Worm (Caenorhabditis elegans): ENCODE results near the gene rpl-7A.

rpl-7A gene

ce11 chrIV:4390438-4390894, at the start of gene rpl-7A, which contains the start of gene set-21:
Gene rpl-7A, minus strand, starts transcription at chrIV:4390590.
Gene set-21, plus strand, starts transcription at chrIV:4390844.
- TF ChIP-seq aly-2 (tag; optimal IDR thresholded peaks at IDR 0.05), result no peak
- TF ChIP-seq zag-1 (tag; optimal IDR thresholded peaks at IDR 0.05), result no peak
- peak; percentile 40 for TF ChIP-seq fos-1 (tag; optimal IDR thresholded peaks at IDR 0.05)
- peak; percentile 95 for TF ChIP-seq lin-1 (GFP tag; IDR thresholded peaks at IDR 0.05)
- TF ChIP-seq ceh-28 (tag; optimal IDR thresholded peaks at IDR 0.05), result no peak
- TF ChIP-seq R02D3.7 (tag; optimal IDR thresholded peaks at IDR 0.05), result no peak
- TF ChIP-seq F26F4.8 (GFP tag; conservative IDR thresholded peaks at IDR 0.05), result no peak
- TF ChIP-seq nhr-41 (GFP tag; IDR thresholded peaks at IDR 0.05), result peak; percentile 94
- TF ChIP-seq ztf-11 (tag; optimal IDR thresholded peaks at IDR 0.05), result no peak
- peak; percentile 82 for TF ChIP-seq F49E8.2 (tag; optimal IDR thresholded peaks at IDR 0.05; ENCODE audit: borderline replicate concordance)
- peak; percentile 90 for TF ChIP-seq F10B5.3 (tag; optimal IDR thresholded peaks at IDR 0.05)
- no peak for TF ChIP-seq skn-1 (tag; optimal IDR thresholded peaks at IDR 0.05)
- TF ChIP-seq lsy-2 (tag; optimal IDR thresholded peaks at IDR 0.05), result peak; percentile 93 to 96
- peak; percentile 80 for TF ChIP-seq Y5F2A.4 (GFP tag; optimal IDR thresholded peaks at IDR 0.05)
- TF ChIP-seq ctbp-1 (GFP tag; IDR thresholded peaks at IDR 0.05), result peak; percentile 95
- TF ChIP-seq Y48G9A.11 (GFP tag; IDR thresholded peaks at IDR 0.05), result peak; percentile 90
- TF ChIP-seq Y105C5A.15 (GFP tag; IDR thresholded peaks at IDR 0.05), result peak; percentile 66; the same call in 1 of the 2 replicates
- peak; percentile 94 for TF ChIP-seq duxl-1 (tag; optimal IDR thresholded peaks at IDR 0.05; ENCODE audit: poor library complexity)
- TF ChIP-seq zip-11 (GFP tag; IDR thresholded peaks at IDR 0.05), result no peak
- TF ChIP-seq zfp-2 (tag; optimal IDR thresholded peaks at IDR 0.05), result peak; percentile 92
- peak; percentile 97 for TF ChIP-seq lin-29 (GFP tag; IDR thresholded peaks at IDR 0.05)
- peak in 1 of 2 experiments; percentile 78 for TF ChIP-seq ZK546.5 (tag; optimal IDR thresholded peaks at IDR 0.05)
- TF ChIP-seq daf-12 (tag; optimal IDR thresholded peaks at IDR 0.05), result no peak
- peak; percentile 88 for TF ChIP-seq spr-3 (GFP tag; optimal IDR thresholded peaks at IDR 0.05)
- peak; percentile 71; the same call in 1 of the 2 replicates for TF ChIP-seq dmd-8 (GFP tag; IDR thresholded peaks at IDR 0.05)
- TF ChIP-seq hlh-11 (tag; optimal IDR thresholded peaks at IDR 0.05), result peak; percentile 94
- TF ChIP-seq fkh-10 (GFP tag; optimal IDR thresholded peaks at IDR 0.05), result peak; percentile 52
- TF ChIP-seq mes-2 (tag; optimal IDR thresholded peaks at IDR 0.05; ENCODE audit: poor library complexity, severe bottlenecking), result peak; percentile 97
- 0 out of 2 replicates have a peak, but pooled peaks have one; percentile 28 for TF ChIP-seq lim-7 (GFP tag; IDR thresholded peaks at IDR 0.05)
- peak; percentile 93 for TF ChIP-seq nhr-25 (tag; optimal IDR thresholded peaks at IDR 0.05; ENCODE audit: borderline replicate concordance, insufficient read depth)
- TF ChIP-seq arid-1 (GFP tag; conservative IDR thresholded peaks at IDR 0.05), result peak; percentile 98
- peak; percentile 73 for TF ChIP-seq lir-3 (tag; optimal IDR thresholded peaks at IDR 0.05)
- peak; percentile 89 for TF ChIP-seq snpc-1.2 (GFP tag; IDR thresholded peaks at IDR 0.05)
- peak; percentile 76 for TF ChIP-seq nhr-6 (tag; optimal IDR thresholded peaks at IDR 0.05)
- no peak for TF ChIP-seq daf-8 (GFP tag; IDR thresholded peaks at IDR 0.05)
- TF ChIP-seq daf-19 (GFP tag; conservative IDR thresholded peaks at IDR 0.05), result peak; percentile 95
- peak; percentile 96 for TF ChIP-seq nhr-77 (tag; optimal IDR thresholded peaks at IDR 0.05)
- no peak for TF ChIP-seq ceh-62 (tag; optimal IDR thresholded peaks at IDR 0.05)
- peak; percentile 45 for TF ChIP-seq pqm-1 (tag; optimal IDR thresholded peaks at IDR 0.05)
- peak; percentile 96 for TF ChIP-seq tra-1 (GFP tag; IDR thresholded peaks at IDR 0.05)
- TF ChIP-seq egl-43 (GFP tag; IDR thresholded peaks at IDR 0.05), result peak; percentile 96
- TF ChIP-seq ceh-82 (tag; optimal IDR thresholded peaks at IDR 0.05), result no peak
- TF ChIP-seq tag-97 (GFP tag; IDR thresholded peaks at IDR 0.05), result 0 out of 2 replicates have a peak, but pooled peaks have one; percentile 26
- no peak for TF ChIP-seq nhr-10 (tag; optimal IDR thresholded peaks at IDR 0.05)
- TF ChIP-seq hlh-30 (tag; optimal IDR thresholded peaks at IDR 0.05; ENCODE audit: insufficient read depth), result peak; percentile 72
- TF ChIP-seq dmd-9 (GFP tag; IDR thresholded peaks at IDR 0.05), result peak; percentile 97
- peak; percentile 95 for TF ChIP-seq php-3 (GFP tag; IDR thresholded peaks at IDR 0.05)
- peak; percentile 76 for TF ChIP-seq unc-130 (GFP tag; optimal IDR thresholded peaks at IDR 0.05)
- TF ChIP-seq mxl-3 (GFP tag; optimal IDR thresholded peaks at IDR 0.05), result peak; percentile 90
- TF ChIP-seq lin-13 (GFP tag; optimal IDR thresholded peaks at IDR 0.05), result peak; percentile 81
- peak; percentile 97 for TF ChIP-seq nhr-102 (tag; optimal IDR thresholded peaks at IDR 0.05)
